Worm (Caenorhabditis elegans) whole organism, late embryonic: Measurements from ENCODE around the gene M153.5.
A peak's percentile ranks its signal among the peaks of the same experiment; 100 is the strongest.

Experiments used
- C38D4.7 ChIP-seq: fragments of 200-800 bp; sonication (Bioruptor generic); optimal IDR thresholded peaks from 2 replicates; lab custom pipeline; 2018; ENCODE audit warnings: mild to moderate bottlenecking, missing genetic modification characterization, moderate library complexity, missing compliant biosample characterization
- che-1 ChIP-seq: sonication (generic microtip); optimal IDR thresholded peaks from 2 replicates; lab custom pipeline; 2016; ENCODE audit warnings: mild to moderate bottlenecking, missing genetic modification characterization, missing compliant biosample characterization
- ets-4 ChIP-seq: sonication (generic microtip); optimal IDR thresholded peaks from 2 replicates; lab custom pipeline; 2016; ENCODE audit warnings: missing genetic modification characterization, missing compliant biosample characterization
- unc-42 ChIP-seq: sonication (generic microtip); optimal IDR thresholded peaks from 2 replicates; lab custom pipeline; 2016; ENCODE audit warnings: missing genotype, missing genetic modification characterization, missing compliant biosample characterization

DNA sequence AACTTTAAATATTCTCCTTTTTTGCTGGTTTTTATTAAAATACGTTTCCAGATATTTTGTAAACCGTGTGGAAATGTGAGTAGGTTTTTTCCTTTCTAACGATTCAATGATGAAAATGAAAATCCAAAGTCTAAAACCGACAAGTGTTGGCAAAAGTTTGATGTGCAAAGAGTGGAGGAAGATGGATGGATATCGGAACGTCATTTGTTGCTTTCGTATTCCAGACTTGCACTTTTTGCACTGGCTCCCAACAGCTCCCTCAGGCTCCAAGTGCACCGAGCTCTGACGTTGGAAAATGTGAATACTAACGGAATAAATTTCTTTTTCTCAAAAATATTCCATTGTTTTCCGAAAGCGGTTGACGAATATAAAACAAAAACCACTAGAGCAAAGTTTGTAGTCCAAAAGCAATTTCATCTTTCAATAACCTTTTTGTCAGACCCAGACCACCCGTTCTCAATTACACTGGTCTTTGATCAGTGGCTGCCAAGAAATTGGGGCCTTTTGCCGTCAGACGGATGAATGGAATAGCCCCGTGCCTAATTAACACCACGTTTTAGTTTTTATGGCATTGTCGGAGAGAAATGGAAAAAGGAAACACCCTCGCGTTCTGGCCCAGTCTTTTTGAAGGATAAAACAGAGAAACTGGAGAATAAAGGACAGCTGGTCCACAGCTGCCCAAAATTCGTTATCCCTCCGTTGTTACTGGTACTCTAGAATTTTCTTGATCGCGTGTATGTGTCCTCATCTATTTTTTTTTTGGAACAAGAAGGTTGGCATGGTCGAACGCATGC, 39.1 kb downstream of the M153.5 start:
- no peak for TF ChIP-seq C38D4.7 (GFP tag; lab: Kevin White, UChicago)
- peak; percentile 64 for TF ChIP-seq unc-42
- TF ChIP-seq ets-4 (tag; lab: Kevin White, UChicago) = no peak
- TF ChIP-seq che-1 (tag; lab: Kevin White, UChicago) = no peak
